Worm (Caenorhabditis elegans) whole organism, mixed stage, embryonic: ENCODE measurements around the gene C34C12.9.

Experiments used
- bed-3 ChIP-seq: fragments of 200-800 bp; sonication (Bioruptor generic); optimal IDR thresholded peaks from 3 replicates; lab custom pipeline; 2018; ENCODE audit warnings: mild to moderate bottlenecking, missing genetic modification characterization, moderate library complexity, missing compliant biosample characterization
- blmp-1 ChIP-seq: fragments of 150-350 bp; optimal IDR thresholded peaks from 2 replicates; lab custom pipeline; 2014; ENCODE audit warnings: missing biosample characterization, missing genetic modification characterization
- ceh-39 ChIP-seq: fragments of 150-350 bp; optimal IDR thresholded peaks from 2 replicates; lab custom pipeline; 2014; ENCODE audit warnings: missing biosample characterization, missing genetic modification characterization
- ceh-43 ChIP-seq: fragments of 200-800 bp; sonication (Bioruptor generic); optimal IDR thresholded peaks from 2 replicates; lab custom pipeline; 2018; ENCODE audit warnings: mild to moderate bottlenecking, missing genetic modification characterization, moderate library complexity, missing compliant biosample characterization
- ceh-83 ChIP-seq: fragments of 200-800 bp; sonication (Bioruptor generic); optimal IDR thresholded peaks from 2 replicates; lab custom pipeline; 2018; ENCODE audit warnings: mild to moderate bottlenecking, missing genetic modification characterization, missing compliant biosample characterization
- ces-1 ChIP-seq: fragments of 150-350 bp; optimal IDR thresholded peaks from 2 replicates; lab custom pipeline; 2014; ENCODE audit warnings: missing biosample characterization, missing genetic modification reagents, missing genetic modification characterization
- cnd-1 ChIP-seq: fragments of 200-800 bp; sonication (Bioruptor generic); optimal IDR thresholded peaks from 2 replicates; lab custom pipeline; 2018; ENCODE audit warnings: mild to moderate bottlenecking, missing genetic modification characterization, missing compliant biosample characterization
- drap-1 ChIP-seq: fragments of 200-800 bp; sonication (Bioruptor generic); optimal IDR thresholded peaks from 3 replicates; lab custom pipeline; 2018; ENCODE audit warnings: mild to moderate bottlenecking, missing genetic modification characterization, missing compliant biosample characterization
- elt-1 ChIP-seq: sonication (generic microtip); optimal IDR thresholded peaks from 2 replicates; lab custom pipeline; 2017; ENCODE audit warnings: missing genetic modification characterization, mild to moderate bottlenecking, missing compliant biosample characterization, antibody characterized with exemption, moderate library complexity, borderline replicate concordance; ENCODE audit not compliant: insufficient read depth
- elt-3 ChIP-seq: fragments of 150-350 bp; optimal IDR thresholded peaks from 2 replicates; lab custom pipeline; 2014; ENCODE audit warnings: missing biosample characterization, missing genetic modification characterization
- flh-1 ChIP-seq: fragments of 200-800 bp; sonication (Bioruptor generic); optimal IDR thresholded peaks from 2 replicates; lab custom pipeline; 2018; ENCODE audit warnings: mild to moderate bottlenecking, missing genetic modification characterization, moderate library complexity, missing compliant biosample characterization
- ham-2 ChIP-seq: fragments of 200-800 bp; sonication (Bioruptor generic); optimal IDR thresholded peaks from 2 replicates; lab custom pipeline; 2018; ENCODE audit warnings: mild to moderate bottlenecking, missing genetic modification characterization, missing compliant biosample characterization
- hlh-1 ChIP-seq: fragments of 150-350 bp; optimal IDR thresholded peaks from 2 replicates; lab custom pipeline; 2014; ENCODE audit warnings: missing biosample characterization, missing genetic modification reagents, missing genetic modification characterization
- lin-13 ChIP-seq: fragments of 150-350 bp; optimal IDR thresholded peaks from 2 replicates; lab custom pipeline; 2014; ENCODE audit warnings: missing biosample characterization, missing genetic modification characterization
- lin-32 ChIP-seq: fragments of 200-800 bp; sonication (Bioruptor generic); optimal IDR thresholded peaks from 2 replicates; lab custom pipeline; 2018; ENCODE audit warnings: mild to moderate bottlenecking, missing genetic modification characterization, missing compliant biosample characterization
- lsy-2 ChIP-seq: fragments of 150-350 bp; optimal IDR thresholded peaks from 2 replicates; lab custom pipeline; 2014; ENCODE audit warnings: missing biosample characterization, missing genetic modification characterization
- mab-5 ChIP-seq: fragments of 150-350 bp; optimal IDR thresholded peaks from 2 replicates; lab custom pipeline; 2014; ENCODE audit warnings: missing biosample characterization, missing genetic modification characterization
- mep-1 ChIP-seq: fragments of 150-350 bp; optimal IDR thresholded peaks from 2 replicates; lab custom pipeline; 2017; ENCODE audit warnings: missing biosample characterization, missing genetic modification reagents, missing genetic modification characterization, inconsistent platforms
- mls-2 ChIP-seq: sonication (generic microtip); optimal IDR thresholded peaks from 2 replicates; lab custom pipeline; 2016; ENCODE audit warnings: mild to moderate bottlenecking, missing genetic modification characterization, moderate library complexity, missing compliant biosample characterization
- nhr-12 ChIP-seq: fragments of 150-350 bp; optimal IDR thresholded peaks from 2 replicates; lab custom pipeline; 2014; ENCODE audit warnings: missing biosample characterization, missing genetic modification characterization
- nhr-2 ChIP-seq: fragments of 150-350 bp; optimal IDR thresholded peaks from 2 replicates; lab custom pipeline; 2014; ENCODE audit warnings: missing biosample characterization, missing genetic modification characterization
- nhr-237 ChIP-seq: fragments of 150-350 bp; optimal IDR thresholded peaks from 2 replicates; lab custom pipeline; 2014; ENCODE audit warnings: missing biosample characterization, missing genetic modification characterization
- nhr-28 ChIP-seq: fragments of 150-350 bp; optimal IDR thresholded peaks from 2 replicates; lab custom pipeline; 2014; ENCODE audit warnings: missing biosample characterization, missing genetic modification characterization
- nhr-76 ChIP-seq: sonication (generic microtip); optimal IDR thresholded peaks from 2 replicates; lab custom pipeline; 2017; ENCODE audit warnings: missing biosample characterization, missing genetic modification characterization
- pha-4 ChIP-seq: fragments of 150-350 bp; optimal IDR thresholded peaks from 2 replicates; lab custom pipeline; 2018; ENCODE audit warnings: missing biosample characterization, missing genetic modification reagents, missing genetic modification characterization
- sem-2 ChIP-seq: fragments of 200-800 bp; sonication (Bioruptor generic); optimal IDR thresholded peaks from 2 replicates; lab custom pipeline; 2018; ENCODE audit warnings: mild to moderate bottlenecking, missing genetic modification characterization, missing compliant biosample characterization
- snpc-4 ChIP-seq: fragments of 150-350 bp; optimal IDR thresholded peaks from 2 replicates; lab custom pipeline; 2014; ENCODE audit warnings: missing biosample characterization, missing genetic modification characterization
- tbx-8 ChIP-seq: fragments of 200-800 bp; sonication (Bioruptor generic); optimal IDR thresholded peaks from 2 replicates; lab custom pipeline; 2018; ENCODE audit warnings: mild to moderate bottlenecking, missing genetic modification characterization, moderate library complexity, missing compliant biosample characterization
- unc-120 ChIP-seq: sonication (generic microtip); optimal IDR thresholded peaks from 2 replicates; lab custom pipeline; 2017; ENCODE audit warnings: missing genetic modification characterization, missing compliant biosample characterization; ENCODE audit not compliant: poor library complexity, severe bottlenecking
- unc-39 ChIP-seq: fragments of 150-350 bp; optimal IDR thresholded peaks from 2 replicates; lab custom pipeline; 2014; ENCODE audit warnings: missing biosample characterization, missing genetic modification characterization
- unc-62 ChIP-seq: fragments of 150-350 bp; optimal IDR thresholded peaks from 2 replicates; lab custom pipeline; 2014; ENCODE audit warnings: missing biosample characterization, missing genetic modification reagents, missing genetic modification characterization
- zip-8 ChIP-seq: fragments of 150-350 bp; optimal IDR thresholded peaks from 2 replicates; lab custom pipeline; 2014; ENCODE audit warnings: missing biosample characterization, missing genetic modification characterization
- ztf-11 ChIP-seq: fragments of 150-350 bp; optimal IDR thresholded peaks from 2 replicates; lab custom pipeline; 2014; ENCODE audit warnings: missing biosample characterization, missing genetic modification characterization

C34C12.9 gene

ce11 chrIII:3493138-3493537, 17.8 kb upstream of the C34C12.9 start, which contains the start of gene gly-14:
TSS of gene gly-14 (minus strand) at chrIII:3493238.
- TF ChIP-seq lin-32 (GFP tag; lab: Kevin White, UChicago) (no peak), ham-2 (GFP tag; lab: Kevin White, UChicago) (no peak), unc-39 (tag; lab: Kevin White, UChicago) (no peak), elt-3 (tag; lab: Kevin White, UChicago) (no peak), unc-120 (tag; lab: Kevin White, UChicago) (no peak), zip-8 (tag; lab: Kevin White, UChicago) (no peak), sem-2 (no peak), pha-4 (tag; lab: Kevin White, UChicago) (no peak), mls-2 (tag; lab: Kevin White, UChicago) (no peak), cnd-1 (no peak), mab-5 (tag; lab: Kevin White, UChicago) (no peak), bed-3 (GFP tag; lab: Kevin White, UChicago) (no peak), tbx-8 (GFP tag; lab: Kevin White, UChicago) (no peak), ztf-11 (tag; lab: Kevin White, UChicago) (no peak), ces-1 (GFP tag; lab: Kevin White, UChicago) (no peak), blmp-1 (tag; lab: Kevin White, UChicago) (no peak)

- TF ChIP-seq unc-62 (GFP tag; lab: Kevin White, UChicago) (no peak), cnd-1 (no peak), drap-1 (GFP tag; lab: Kevin White, UChicago) (no peak), tbx-8 (GFP tag; lab: Kevin White, UChicago) (no peak), sem-2 (no peak), flh-1 (no peak), bed-3 (GFP tag; lab: Kevin White, UChicago) (no peak), ceh-39 (tag; lab: Kevin White, UChicago) (no peak), ztf-11 (tag; lab: Kevin White, UChicago) (no peak), mls-2 (tag; lab: Kevin White, UChicago) (no peak), lin-13 (no peak)
Measured at ce11 chrIII:3488224-3488623, 12.9 kb upstream of the C34C12.9 start, which contains the start of gene C34C12.7. TSS of gene C34C12.7 (minus strand) at chrIII:3488341.

ce11 chrIII:3487133-3487532, 11.8 kb upstream of the C34C12.9 start:
- no peak for TF ChIP-seq cnd-1
- no peak for TF ChIP-seq drap-1 (GFP tag; lab: Kevin White, UChicago)
- no peak for TF ChIP-seq zip-8 (tag; lab: Kevin White, UChicago)
- TF ChIP-seq nhr-2 (tag; lab: Kevin White, UChicago), result no peak
- TF ChIP-seq lsy-2 (tag; lab: Kevin White, UChicago), result no peak
- TF ChIP-seq elt-1 (tag; lab: Kevin White, UChicago), result no peak
- TF ChIP-seq ceh-83 (GFP tag; lab: Kevin White, UChicago), result no peak
- no peak for TF ChIP-seq tbx-8 (GFP tag; lab: Kevin White, UChicago)
- TF ChIP-seq nhr-237 (tag; lab: Kevin White, UChicago), result no peak
- TF ChIP-seq snpc-4, result no peak
- TF ChIP-seq lin-13, result no peak
- no peak for TF ChIP-seq mep-1 (tag; lab: Kevin White, UChicago)
- TF ChIP-seq nhr-28 (tag; lab: Kevin White, UChicago), result no peak
- TF ChIP-seq nhr-12, result no peak
- TF ChIP-seq ztf-11 (tag; lab: Kevin White, UChicago), result no peak
- TF ChIP-seq ceh-43 (GFP tag; lab: Kevin White, UChicago), result no peak

DNA sequence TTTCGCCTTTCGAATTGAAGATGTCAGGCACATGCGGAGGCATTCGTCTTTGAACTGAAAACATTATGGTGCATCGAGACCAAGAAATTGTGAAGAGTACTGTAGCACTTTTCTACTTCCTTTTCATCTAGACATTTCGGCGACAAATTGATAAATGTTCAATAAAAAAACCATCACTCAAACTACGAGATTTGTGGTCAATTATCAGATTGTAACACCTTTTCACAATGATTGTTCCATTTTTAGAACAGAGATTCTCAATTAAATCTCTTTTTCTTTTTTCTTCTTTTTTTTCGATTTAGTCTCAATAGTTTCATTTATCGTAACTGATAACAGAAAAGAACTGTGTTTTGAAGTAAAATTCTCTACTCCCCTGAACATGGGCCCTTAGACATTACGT, 10.7 kb upstream of the C34C12.9 start:
- peak; percentile 61 for TF ChIP-seq zip-8 (tag; lab: Kevin White, UChicago)
- no peak for TF ChIP-seq ceh-43 (GFP tag; lab: Kevin White, UChicago)

ce11 chrIII:3484995-3485394, 9.7 kb upstream of the C34C12.9 start:
- TF ChIP-seq zip-8 (tag; lab: Kevin White, UChicago) (no peak), tbx-8 (GFP tag; lab: Kevin White, UChicago) (no peak), mls-2 (tag; lab: Kevin White, UChicago) (no peak), elt-3 (tag; lab: Kevin White, UChicago) (no peak), nhr-12 (no peak), hlh-1 (tag; lab: Kevin White, UChicago) (no peak), nhr-76 (no peak), unc-62 (GFP tag; lab: Kevin White, UChicago) (no peak), elt-1 (tag; lab: Kevin White, UChicago) (no peak), ces-1 (GFP tag; lab: Kevin White, UChicago) (no peak), nhr-28 (tag; lab: Kevin White, UChicago) (no peak), cnd-1 (no peak)
